Worm (Caenorhabditis elegans) whole organism, dauer: ENCODE measurements around the gene tab-1.

ENCODE experiments used
- unc-62 ChIP-seq: sonication (generic microtip); optimal IDR thresholded peaks from 2 replicates; lab custom pipeline; 2017; ENCODE audit warnings: missing biosample characterization, missing genetic modification reagents, missing genetic modification characterization

The tab-1 gene

DNA sequence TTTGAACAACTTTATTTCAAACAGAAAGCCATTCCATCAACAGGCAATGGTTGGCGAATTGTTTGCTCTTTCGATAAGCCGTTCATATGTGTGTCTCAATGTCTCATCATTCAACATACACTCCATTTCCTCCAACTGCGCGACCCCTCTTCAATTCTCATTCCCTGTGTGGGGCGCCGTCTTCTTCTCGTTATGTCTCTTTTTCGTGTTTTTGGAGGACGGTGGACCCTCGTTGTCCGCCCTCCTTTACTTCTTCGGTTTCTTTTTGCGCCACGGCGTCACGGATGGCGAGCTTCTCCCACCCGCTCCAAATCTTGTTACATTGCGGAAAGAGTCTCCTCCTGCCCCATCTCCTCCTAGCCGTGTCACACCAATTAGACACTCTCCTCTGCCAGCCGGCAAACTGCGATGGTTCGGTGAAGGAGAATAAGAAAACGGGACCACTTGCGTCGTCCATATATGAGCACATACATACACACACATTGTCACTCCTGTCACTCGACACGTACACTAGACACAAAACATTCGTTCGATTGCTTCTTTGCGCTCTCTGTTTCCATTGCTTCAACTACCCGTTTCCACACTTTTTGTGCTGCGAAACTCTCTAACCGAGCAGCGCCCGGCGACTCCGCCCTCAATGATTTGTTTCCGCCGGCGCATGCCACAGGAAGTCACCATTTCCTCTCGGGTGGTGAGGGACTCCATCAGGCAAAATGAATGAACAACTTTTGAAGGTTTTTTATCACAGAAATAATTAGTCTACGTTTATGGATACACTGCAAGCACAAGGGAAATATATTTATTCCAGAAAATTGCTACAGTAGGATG lies 25.2 kb downstream of the tab-1 start:
- TF ChIP-seq unc-62 (GFP tag; lab: Kevin White, UChicago), result no peak

DNA sequence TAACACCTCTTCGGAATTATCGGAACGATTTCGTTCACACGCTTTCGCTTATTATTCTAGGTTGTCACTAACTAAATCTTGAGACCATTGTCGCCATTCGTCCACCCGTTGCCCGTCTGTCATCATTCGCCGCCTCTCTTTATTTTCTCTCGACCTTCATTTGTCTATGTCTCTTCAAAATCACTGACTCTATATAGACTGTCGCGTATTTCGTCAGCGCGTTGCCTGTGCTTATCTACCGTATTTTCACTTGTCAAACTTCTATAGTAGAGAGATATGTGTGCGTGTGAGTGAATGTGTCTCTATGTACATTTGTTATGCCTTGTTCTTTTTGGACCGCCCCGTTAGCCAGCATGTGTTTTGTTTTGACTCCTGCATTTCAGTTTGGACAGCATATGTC lies 26.0 kb downstream of the tab-1 start:
- no peak for TF ChIP-seq unc-62 (GFP tag; lab: Kevin White, UChicago)

DNA sequence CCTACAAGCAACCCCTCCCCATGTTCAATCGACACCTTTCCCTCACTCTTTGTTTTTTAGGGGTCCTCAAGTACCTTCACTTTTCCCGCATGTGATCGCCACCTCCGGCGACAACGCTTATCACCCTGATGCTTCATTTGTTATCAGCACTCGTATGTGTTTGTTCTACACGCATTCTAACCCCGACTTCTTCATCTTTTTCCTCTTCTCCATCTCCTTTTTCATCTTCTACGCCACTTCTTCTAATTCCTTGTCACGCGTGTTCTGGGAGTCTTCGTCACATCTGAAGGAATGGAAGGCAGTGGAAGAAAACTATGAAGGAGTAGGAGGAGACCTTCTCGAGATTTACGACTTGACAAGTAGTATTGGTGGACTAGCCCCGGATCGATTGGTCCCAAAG lies 26.9 kb downstream of the tab-1 start:
- no peak for TF ChIP-seq unc-62 (GFP tag; lab: Kevin White, UChicago)

DNA sequence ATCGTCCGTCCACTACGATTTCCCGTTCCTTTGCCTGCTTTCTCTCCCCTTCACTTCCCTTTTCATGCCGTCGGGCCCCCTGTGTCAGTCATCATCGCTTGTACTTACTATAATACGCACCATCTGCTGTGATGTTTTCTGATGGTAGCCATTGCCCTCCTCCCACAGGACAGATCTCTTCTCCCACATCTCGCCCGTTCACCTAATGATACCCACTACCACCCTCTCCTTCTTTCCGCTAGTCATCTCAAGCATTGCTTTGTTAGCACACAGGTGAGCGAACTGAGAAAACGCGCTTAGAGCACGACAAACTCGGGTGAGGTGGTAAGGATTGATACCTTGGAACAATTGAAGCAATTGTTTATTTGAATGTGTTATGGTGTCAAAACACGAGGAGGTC lies 27.8 kb downstream of the tab-1 start:
- no peak for TF ChIP-seq unc-62 (GFP tag; lab: Kevin White, UChicago)

DNA sequence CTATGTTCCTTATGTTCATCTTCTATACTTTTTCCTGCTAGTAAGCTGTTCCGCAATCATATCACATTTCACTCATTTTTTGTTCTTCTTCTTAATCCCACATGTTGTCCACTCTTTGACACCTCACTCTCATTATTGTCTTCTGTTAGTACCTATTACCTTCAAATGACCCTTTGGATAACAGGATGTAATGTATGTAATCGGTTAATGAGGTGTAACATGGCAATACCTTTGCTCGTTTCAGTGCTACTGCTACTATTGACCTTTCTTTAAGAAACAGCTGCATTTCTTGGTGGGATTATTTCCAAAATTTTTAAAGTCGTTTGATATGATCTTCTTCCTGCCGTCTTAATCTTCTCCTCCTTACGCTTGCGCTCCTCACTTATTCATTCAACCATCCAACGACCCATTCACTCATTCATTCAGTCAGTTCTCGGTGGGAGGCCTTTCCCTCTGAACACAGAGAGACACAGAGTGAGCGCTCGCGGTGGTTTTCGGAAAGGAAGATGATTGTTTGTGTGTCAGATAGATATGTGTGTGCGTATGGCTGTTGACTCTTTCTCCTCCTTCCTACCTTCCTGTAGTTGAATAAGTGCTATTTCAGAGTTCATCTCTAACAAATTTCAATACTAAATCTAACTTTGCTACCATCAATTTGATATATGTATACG lies 28.5 kb downstream of the tab-1 start:
- TF ChIP-seq unc-62 (GFP tag; lab: Kevin White, UChicago), result no peak

DNA sequence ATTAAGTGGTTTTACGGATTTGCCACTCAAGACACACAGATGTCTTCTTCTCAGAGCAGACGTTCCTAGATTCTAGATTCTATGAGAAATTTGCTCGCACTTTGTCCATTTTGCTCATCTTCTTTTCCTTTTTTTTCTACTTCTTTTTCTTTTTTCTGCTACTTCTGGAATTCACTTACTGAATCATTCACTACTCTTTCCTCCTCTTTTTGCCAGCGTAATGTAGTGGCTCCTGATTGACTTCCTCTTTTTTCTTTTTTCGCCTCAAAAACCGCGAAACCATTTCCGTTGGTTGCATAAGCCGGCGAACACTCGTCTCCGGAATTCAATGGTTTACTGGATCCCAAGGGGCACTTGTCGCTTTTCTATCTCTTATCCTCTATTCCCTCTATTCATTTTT lies 29.1 kb downstream of the tab-1 start:
- no peak for TF ChIP-seq unc-62 (GFP tag; lab: Kevin White, UChicago)

DNA sequence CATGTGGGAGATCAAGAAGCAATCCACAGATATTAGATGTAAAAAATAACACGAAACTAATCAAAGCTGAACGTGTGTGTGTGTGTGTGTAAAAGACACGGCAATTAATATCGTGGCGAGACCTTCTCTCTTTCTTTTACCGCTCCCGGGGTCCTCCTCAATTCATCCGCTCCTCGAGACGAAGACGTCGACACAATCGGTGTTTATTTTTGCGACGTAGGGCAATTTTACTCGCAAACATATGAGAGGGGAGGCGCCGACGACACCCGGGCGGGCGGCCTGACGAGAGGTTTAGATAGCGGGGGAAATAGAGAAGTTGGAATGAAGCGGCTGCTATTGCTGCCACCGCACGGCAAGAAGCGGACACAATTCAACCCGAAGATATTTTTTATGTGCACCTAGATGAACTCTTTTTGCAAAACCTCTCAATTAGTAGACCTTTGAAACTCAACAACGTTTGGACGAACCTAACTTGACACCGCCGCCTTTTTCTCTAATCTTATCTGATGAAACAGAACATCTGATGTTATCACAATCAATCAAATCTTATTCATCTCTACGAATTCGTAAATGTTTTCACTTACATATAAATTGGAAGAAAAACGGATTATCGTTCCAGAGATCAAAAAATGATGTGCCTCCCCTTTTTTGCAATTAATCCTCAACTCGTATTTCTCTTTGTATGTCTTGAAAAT lies 29.7 kb downstream of the tab-1 start:
- TF ChIP-seq unc-62 (GFP tag; lab: Kevin White, UChicago), result no peak

DNA sequence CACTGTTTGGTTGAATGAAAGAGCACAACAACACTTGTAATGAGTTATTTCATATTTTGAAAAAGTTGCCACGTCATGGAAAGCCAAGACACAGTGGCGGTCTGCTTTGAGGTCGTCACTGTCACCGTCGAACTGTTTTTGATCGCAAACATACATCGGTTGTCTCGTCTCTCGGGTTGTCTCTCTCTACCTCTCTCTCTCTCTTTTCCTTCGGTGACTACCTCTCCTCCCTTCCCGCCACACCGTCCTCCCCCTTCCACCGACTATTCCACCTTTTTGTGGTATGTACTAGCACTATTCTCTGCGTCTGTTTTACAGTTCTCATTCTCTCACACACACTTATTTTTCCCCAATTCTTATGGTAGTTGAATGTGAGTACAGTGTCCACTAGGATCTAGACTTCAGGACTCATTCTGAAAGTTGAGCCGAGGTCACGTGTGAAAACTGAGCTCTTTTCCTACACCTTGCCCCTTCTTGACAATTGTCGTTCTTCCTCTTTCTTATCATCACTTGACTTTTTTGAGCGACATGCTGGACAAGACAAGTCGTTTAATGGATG lies 30.7 kb downstream of the tab-1 start:
- no peak for TF ChIP-seq unc-62 (GFP tag; lab: Kevin White, UChicago)

DNA sequence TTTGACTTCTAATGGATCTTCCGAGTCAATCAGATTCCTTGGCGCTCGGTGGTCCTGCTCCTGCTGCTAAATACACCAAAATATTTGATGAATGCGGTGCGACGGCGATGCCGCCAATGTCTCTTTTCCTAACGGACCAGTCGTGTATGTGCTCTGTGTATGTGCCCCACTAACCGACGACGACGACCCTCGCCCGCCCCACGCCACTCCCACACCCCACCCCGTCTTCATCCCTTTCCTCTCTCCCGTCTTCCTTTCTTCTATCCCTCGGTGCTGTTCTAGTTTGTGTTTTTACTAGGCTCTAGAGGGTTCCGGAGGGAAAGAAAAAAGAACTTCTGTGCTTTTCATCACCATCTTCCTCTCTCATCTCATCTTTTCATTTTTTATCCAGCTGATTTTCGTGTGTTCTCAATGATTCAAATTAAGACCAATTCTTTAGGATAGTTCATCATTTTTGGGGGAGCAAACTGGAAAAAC lies 31.5 kb downstream of the tab-1 start, which contains the start of gene egl-27:
Gene egl-27 (plus strand): TSS at position 427 of the 477 bp plus-strand sequence.
- no peak for TF ChIP-seq unc-62 (GFP tag; lab: Kevin White, UChicago)

DNA sequence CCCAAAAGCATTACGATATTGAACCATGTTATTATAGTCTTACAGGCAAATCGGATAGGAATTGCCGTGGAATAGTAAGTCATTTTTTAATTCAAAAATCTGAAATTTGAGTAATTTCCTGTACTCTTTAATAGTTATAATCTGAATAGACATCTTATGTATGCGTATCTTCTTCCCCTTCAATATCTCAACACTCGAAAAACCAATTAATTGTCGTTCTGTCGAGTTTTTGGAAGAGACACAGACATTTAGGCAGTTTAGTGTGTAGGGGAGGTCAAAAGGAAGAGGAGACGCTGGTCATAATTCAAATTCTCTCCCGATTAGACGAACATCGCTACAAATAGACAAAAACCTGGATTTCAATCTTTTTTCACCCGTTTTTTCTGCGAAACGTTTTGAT lies 32.4 kb downstream of the tab-1 start:
- TF ChIP-seq unc-62 (GFP tag; lab: Kevin White, UChicago), result no peak

DNA sequence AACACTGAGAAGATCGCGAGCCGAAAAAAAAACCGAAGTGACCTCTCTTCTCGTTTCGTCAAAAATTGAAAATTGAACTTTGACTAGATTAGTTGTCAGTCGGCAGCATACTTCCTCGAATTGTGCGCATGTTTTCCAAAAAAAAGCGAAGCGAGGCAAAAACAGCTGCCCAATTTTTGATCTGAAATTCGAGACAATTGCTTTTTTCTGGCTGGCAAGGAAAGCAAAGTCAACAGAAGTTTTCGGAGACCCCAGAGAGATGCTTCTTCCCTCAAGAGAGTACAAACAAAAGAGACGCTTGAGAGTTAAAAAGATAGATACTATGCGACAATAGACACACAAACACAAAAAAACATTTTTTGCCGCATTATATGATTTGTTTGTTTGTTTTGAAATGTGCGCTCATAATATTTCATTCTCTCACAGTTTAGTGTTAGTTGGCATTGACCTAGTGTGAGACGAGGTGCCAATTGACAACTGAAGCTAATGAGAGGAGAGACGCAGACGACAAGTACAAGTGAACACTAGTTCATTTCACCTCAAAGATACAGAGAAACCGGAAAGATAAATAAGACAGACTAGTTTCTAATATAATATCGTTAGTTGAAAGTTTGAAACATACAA lies 33.0 kb downstream of the tab-1 start:
- no peak for TF ChIP-seq unc-62 (GFP tag; lab: Kevin White, UChicago)

DNA sequence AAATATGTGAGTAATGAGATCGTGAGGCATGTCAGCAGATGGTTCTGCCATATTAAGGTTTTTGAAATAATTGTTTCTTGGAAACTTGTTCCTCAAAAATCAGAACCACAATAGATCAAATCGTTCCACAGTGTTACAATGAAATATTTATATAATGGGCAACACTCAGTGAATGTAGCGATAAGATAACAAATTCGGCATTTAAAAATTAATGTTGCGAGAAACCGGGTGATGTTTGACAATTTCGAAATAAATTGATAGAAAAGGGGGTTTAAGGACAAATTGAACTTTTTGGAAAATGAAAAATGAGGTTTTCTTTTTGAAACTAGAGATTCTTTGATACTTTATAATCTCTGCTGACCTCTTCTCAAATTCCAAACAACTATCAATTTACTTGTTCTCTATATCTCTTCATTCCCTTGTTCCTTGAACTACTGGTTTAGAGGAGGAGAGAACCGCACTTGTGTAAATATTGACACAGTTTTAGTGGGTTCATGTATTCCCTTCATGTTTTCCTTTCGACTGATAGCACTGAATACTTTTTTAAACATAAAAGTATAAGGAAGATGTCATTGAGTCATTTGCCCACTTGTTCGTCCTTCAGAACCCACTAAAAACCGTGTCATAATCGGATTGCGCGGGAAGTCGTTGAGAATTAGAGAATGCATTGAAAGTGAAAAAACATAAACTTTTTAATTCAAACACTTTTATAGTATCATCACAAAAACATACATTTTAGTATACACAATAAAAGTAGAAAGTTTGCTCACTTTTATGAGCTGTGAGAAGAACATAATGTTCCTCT lies 33.8 kb downstream of the tab-1 start:
- TF ChIP-seq unc-62 (GFP tag; lab: Kevin White, UChicago), result no peak

DNA sequence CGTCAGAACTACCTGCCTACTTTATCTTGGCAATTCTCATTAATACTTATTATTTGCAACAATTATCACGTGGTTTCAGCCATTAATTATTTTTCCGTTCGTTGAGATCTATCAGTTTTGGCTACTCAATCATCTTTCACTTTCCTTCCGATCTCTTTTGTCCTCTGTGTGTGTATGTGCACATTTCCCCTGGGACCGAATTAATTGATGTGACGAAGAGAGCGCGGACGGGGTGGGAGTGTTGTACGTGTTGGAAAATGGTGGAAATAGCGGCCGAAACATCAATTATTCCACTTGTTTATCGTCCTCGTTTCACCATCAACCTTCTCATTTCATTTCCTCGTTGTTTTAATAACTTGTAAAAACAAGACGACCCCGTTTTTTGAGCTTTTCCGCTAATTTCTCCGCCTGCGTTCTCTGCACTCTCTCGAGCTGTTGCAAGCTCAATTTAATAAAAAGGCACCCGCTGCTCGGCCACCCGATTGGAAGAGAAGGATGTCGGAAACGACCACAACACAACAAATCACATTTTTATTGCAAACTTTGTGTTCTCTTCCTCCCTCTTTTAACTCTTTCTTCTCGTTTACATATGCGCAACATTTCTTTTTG lies 35.2 kb downstream of the tab-1 start:
- TF ChIP-seq unc-62 (GFP tag; lab: Kevin White, UChicago), result no peak

DNA sequence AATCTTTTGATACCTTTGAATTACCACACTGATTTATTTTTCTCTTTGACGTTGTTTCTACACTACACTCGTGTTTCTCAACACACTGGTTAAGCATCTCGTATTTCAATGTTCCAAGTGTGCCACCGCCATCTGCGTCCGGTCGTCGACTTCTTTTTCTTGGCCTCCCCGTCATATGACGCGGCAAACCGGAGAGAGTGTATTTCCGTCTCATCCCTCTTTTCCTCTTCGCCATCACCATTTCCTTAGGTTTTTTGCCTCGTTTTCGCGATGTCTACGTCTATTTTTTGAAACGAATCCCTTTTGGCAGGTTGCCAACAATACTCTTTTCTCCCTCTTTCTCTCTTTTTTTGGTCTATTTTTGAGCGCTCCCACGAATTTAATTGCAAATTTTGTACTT lies 35.9 kb downstream of the tab-1 start:
- TF ChIP-seq unc-62 (GFP tag; lab: Kevin White, UChicago), result no peak
